Worm (Caenorhabditis elegans) whole organism, mixed stage, embryonic: ENCODE measurements around the gene flor-1.
A peak's percentile ranks its signal among the peaks of the same experiment; 100 is the strongest.

Experiments used
- M03D4.4 ChIP-seq: sonication (generic microtip); optimal IDR thresholded peaks from 2 replicates; lab custom pipeline; 2017; ENCODE audit warnings: mild to moderate bottlenecking, missing genetic modification characterization, missing compliant biosample characterization
- bed-3 ChIP-seq: fragments of 200-800 bp; sonication (Bioruptor generic); optimal IDR thresholded peaks from 3 replicates; lab custom pipeline; 2018; ENCODE audit warnings: mild to moderate bottlenecking, missing genetic modification characterization, moderate library complexity, missing compliant biosample characterization
- blmp-1 ChIP-seq: fragments of 150-350 bp; optimal IDR thresholded peaks from 2 replicates; lab custom pipeline; 2014; ENCODE audit warnings: missing biosample characterization, missing genetic modification characterization
- ceh-39 ChIP-seq: fragments of 150-350 bp; optimal IDR thresholded peaks from 2 replicates; lab custom pipeline; 2014; ENCODE audit warnings: missing biosample characterization, missing genetic modification characterization
- ceh-43 ChIP-seq: fragments of 200-800 bp; sonication (Bioruptor generic); optimal IDR thresholded peaks from 2 replicates; lab custom pipeline; 2018; ENCODE audit warnings: mild to moderate bottlenecking, missing genetic modification characterization, moderate library complexity, missing compliant biosample characterization
- ceh-83 ChIP-seq: fragments of 200-800 bp; sonication (Bioruptor generic); optimal IDR thresholded peaks from 2 replicates; lab custom pipeline; 2018; ENCODE audit warnings: mild to moderate bottlenecking, missing genetic modification characterization, missing compliant biosample characterization
- ces-1 ChIP-seq: fragments of 150-350 bp; optimal IDR thresholded peaks from 2 replicates; lab custom pipeline; 2014; ENCODE audit warnings: missing biosample characterization, missing genetic modification reagents, missing genetic modification characterization
- cnd-1 ChIP-seq: fragments of 200-800 bp; sonication (Bioruptor generic); optimal IDR thresholded peaks from 2 replicates; lab custom pipeline; 2018; ENCODE audit warnings: mild to moderate bottlenecking, missing genetic modification characterization, missing compliant biosample characterization
- drap-1 ChIP-seq: fragments of 200-800 bp; sonication (Bioruptor generic); optimal IDR thresholded peaks from 3 replicates; lab custom pipeline; 2018; ENCODE audit warnings: mild to moderate bottlenecking, missing genetic modification characterization, missing compliant biosample characterization
- elt-1 ChIP-seq: sonication (generic microtip); optimal IDR thresholded peaks from 2 replicates; lab custom pipeline; 2017; ENCODE audit warnings: missing genetic modification characterization, mild to moderate bottlenecking, missing compliant biosample characterization, antibody characterized with exemption, moderate library complexity, borderline replicate concordance; ENCODE audit not compliant: insufficient read depth
- elt-3 ChIP-seq: fragments of 150-350 bp; optimal IDR thresholded peaks from 2 replicates; lab custom pipeline; 2014; ENCODE audit warnings: missing biosample characterization, missing genetic modification characterization
- flh-1 ChIP-seq: fragments of 200-800 bp; sonication (Bioruptor generic); optimal IDR thresholded peaks from 2 replicates; lab custom pipeline; 2018; ENCODE audit warnings: mild to moderate bottlenecking, missing genetic modification characterization, moderate library complexity, missing compliant biosample characterization
- ham-2 ChIP-seq: fragments of 200-800 bp; sonication (Bioruptor generic); optimal IDR thresholded peaks from 2 replicates; lab custom pipeline; 2018; ENCODE audit warnings: mild to moderate bottlenecking, missing genetic modification characterization, missing compliant biosample characterization
- hlh-1 ChIP-seq: fragments of 150-350 bp; optimal IDR thresholded peaks from 2 replicates; lab custom pipeline; 2014; ENCODE audit warnings: missing biosample characterization, missing genetic modification reagents, missing genetic modification characterization
- lin-13 ChIP-seq: fragments of 150-350 bp; optimal IDR thresholded peaks from 2 replicates; lab custom pipeline; 2014; ENCODE audit warnings: missing biosample characterization, missing genetic modification characterization
- lin-32 ChIP-seq: fragments of 200-800 bp; sonication (Bioruptor generic); optimal IDR thresholded peaks from 2 replicates; lab custom pipeline; 2018; ENCODE audit warnings: mild to moderate bottlenecking, missing genetic modification characterization, missing compliant biosample characterization
- lsy-2 ChIP-seq: fragments of 150-350 bp; optimal IDR thresholded peaks from 2 replicates; lab custom pipeline; 2014; ENCODE audit warnings: missing biosample characterization, missing genetic modification characterization
- mab-5 ChIP-seq: fragments of 150-350 bp; optimal IDR thresholded peaks from 2 replicates; lab custom pipeline; 2014; ENCODE audit warnings: missing biosample characterization, missing genetic modification characterization
- mep-1 ChIP-seq: fragments of 150-350 bp; optimal IDR thresholded peaks from 2 replicates; lab custom pipeline; 2017; ENCODE audit warnings: missing biosample characterization, missing genetic modification reagents, missing genetic modification characterization, inconsistent platforms
- mls-2 ChIP-seq: sonication (generic microtip); optimal IDR thresholded peaks from 2 replicates; lab custom pipeline; 2016; ENCODE audit warnings: mild to moderate bottlenecking, missing genetic modification characterization, moderate library complexity, missing compliant biosample characterization
- nhr-12 ChIP-seq: fragments of 150-350 bp; optimal IDR thresholded peaks from 2 replicates; lab custom pipeline; 2014; ENCODE audit warnings: missing biosample characterization, missing genetic modification characterization
- nhr-2 ChIP-seq: fragments of 150-350 bp; optimal IDR thresholded peaks from 2 replicates; lab custom pipeline; 2014; ENCODE audit warnings: missing biosample characterization, missing genetic modification characterization
- nhr-237 ChIP-seq: fragments of 150-350 bp; optimal IDR thresholded peaks from 2 replicates; lab custom pipeline; 2014; ENCODE audit warnings: missing biosample characterization, missing genetic modification characterization
- nhr-28 ChIP-seq: fragments of 150-350 bp; optimal IDR thresholded peaks from 2 replicates; lab custom pipeline; 2014; ENCODE audit warnings: missing biosample characterization, missing genetic modification characterization
- nhr-76 ChIP-seq: sonication (generic microtip); optimal IDR thresholded peaks from 2 replicates; lab custom pipeline; 2017; ENCODE audit warnings: missing biosample characterization, missing genetic modification characterization
- pha-4 ChIP-seq: fragments of 150-350 bp; optimal IDR thresholded peaks from 2 replicates; lab custom pipeline; 2018; ENCODE audit warnings: missing biosample characterization, missing genetic modification reagents, missing genetic modification characterization
- sem-2 ChIP-seq: fragments of 200-800 bp; sonication (Bioruptor generic); optimal IDR thresholded peaks from 2 replicates; lab custom pipeline; 2018; ENCODE audit warnings: mild to moderate bottlenecking, missing genetic modification characterization, missing compliant biosample characterization
- snpc-4 ChIP-seq: fragments of 150-350 bp; optimal IDR thresholded peaks from 2 replicates; lab custom pipeline; 2014; ENCODE audit warnings: missing biosample characterization, missing genetic modification characterization
- sptf-1 ChIP-seq: sonication (generic microtip); optimal IDR thresholded peaks from 2 replicates; lab custom pipeline; 2017; ENCODE audit warnings: mild to moderate bottlenecking, missing genetic modification characterization, moderate library complexity, missing compliant biosample characterization
- tbx-8 ChIP-seq: fragments of 200-800 bp; sonication (Bioruptor generic); optimal IDR thresholded peaks from 2 replicates; lab custom pipeline; 2018; ENCODE audit warnings: mild to moderate bottlenecking, missing genetic modification characterization, moderate library complexity, missing compliant biosample characterization
- unc-120 ChIP-seq: sonication (generic microtip); optimal IDR thresholded peaks from 2 replicates; lab custom pipeline; 2017; ENCODE audit warnings: missing genetic modification characterization, missing compliant biosample characterization; ENCODE audit not compliant: poor library complexity, severe bottlenecking
- unc-39 ChIP-seq: fragments of 150-350 bp; optimal IDR thresholded peaks from 2 replicates; lab custom pipeline; 2014; ENCODE audit warnings: missing biosample characterization, missing genetic modification characterization
- unc-62 ChIP-seq: fragments of 150-350 bp; optimal IDR thresholded peaks from 2 replicates; lab custom pipeline; 2014; ENCODE audit warnings: missing biosample characterization, missing genetic modification reagents, missing genetic modification characterization
- zip-8 ChIP-seq: fragments of 150-350 bp; optimal IDR thresholded peaks from 2 replicates; lab custom pipeline; 2014; ENCODE audit warnings: missing biosample characterization, missing genetic modification characterization
- ztf-11 ChIP-seq: fragments of 150-350 bp; optimal IDR thresholded peaks from 2 replicates; lab custom pipeline; 2014; ENCODE audit warnings: missing biosample characterization, missing genetic modification characterization

Gene flor-1

ce11 chrV:15087207-15087706, 32.2 kb downstream of the flor-1 start, which contains the start of the genes C01G10.15 and C01G10.6:
TSS of gene C01G10.15 (minus strand) at chrV:15087307.
TSS of gene C01G10.6 (plus strand) at chrV:15087656.
- TF ChIP-seq lin-13 (no peak), ceh-83 (GFP tag; lab: Kevin White, UChicago) (no peak), hlh-1 (no peak), mab-5 (no peak), nhr-237 (tag; lab: Kevin White, UChicago) (no peak), zip-8 (tag; lab: Kevin White, UChicago) (no peak), unc-120 (tag; lab: Kevin White, UChicago) (no peak), sem-2 (no peak), ces-1 (GFP tag; lab: Kevin White, UChicago) (no peak), flh-1 (GFP tag; lab: Kevin White, UChicago) (no peak), sptf-1 (tag; lab: Kevin White, UChicago) (no peak), elt-1 (no peak), ham-2 (GFP tag; lab: Kevin White, UChicago) (no peak), drap-1 (GFP tag; lab: Kevin White, UChicago) (no peak), mls-2 (tag; lab: Kevin White, UChicago) (no peak)

DNA sequence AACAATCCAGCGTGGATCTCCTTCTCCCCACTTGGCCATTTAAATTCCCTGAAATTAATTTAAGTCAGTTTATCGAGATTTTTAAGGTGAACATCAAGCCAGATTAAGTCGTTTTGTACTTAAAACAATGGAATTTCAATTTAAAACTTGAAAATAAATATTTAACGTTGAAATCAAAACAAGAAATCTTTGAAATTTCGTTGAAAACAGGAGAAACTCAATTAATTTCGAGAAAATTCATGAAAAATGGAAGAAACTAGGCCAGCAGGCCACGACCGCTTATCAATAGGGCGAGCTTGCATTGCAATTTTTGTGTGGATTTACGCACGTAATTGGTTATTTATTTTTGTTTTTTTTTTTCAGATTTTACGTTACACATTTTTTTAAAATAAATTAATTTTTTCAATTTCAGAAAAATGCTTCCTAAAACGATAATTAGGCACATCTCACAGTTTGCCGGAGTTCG, 34.0 kb downstream of the flor-1 start, which contains the start of the genes ahsa-1 and C01G10.7:
ahsa-1 (minus strand) TSS at position 51 of the 466 bp plus-strand sequence.
C01G10.7 (plus strand) TSS at position 413 of the 466 bp plus-strand sequence.
- TF ChIP-seq pha-4 (tag; lab: Kevin White, UChicago) (peak; percentile 46), hlh-1 (peak; percentile 2), nhr-12 (tag; lab: Kevin White, UChicago) (no peak), zip-8 (tag; lab: Kevin White, UChicago) (no peak), elt-1 (no peak), lin-13 (peak; percentile 44), nhr-2 (tag; lab: Kevin White, UChicago) (no peak), tbx-8 (GFP tag; lab: Kevin White, UChicago) (no peak), unc-62 (GFP tag; lab: Kevin White, UChicago) (no peak), sem-2 (no peak), nhr-237 (tag; lab: Kevin White, UChicago) (peak; percentile 90), ceh-83 (GFP tag; lab: Kevin White, UChicago) (no peak), cnd-1 (tag; lab: Kevin White, UChicago) (no peak), nhr-76 (tag; lab: Kevin White, UChicago) (no peak), unc-120 (tag; lab: Kevin White, UChicago) (no peak), lsy-2 (tag; lab: Kevin White, UChicago) (peak; percentile 73), drap-1 (GFP tag; lab: Kevin White, UChicago) (peak; percentile 70), nhr-28 (tag; lab: Kevin White, UChicago) (no peak), bed-3 (GFP tag; lab: Kevin White, UChicago) (no peak), snpc-4 (tag; lab: Kevin White, UChicago) (no peak), sptf-1 (tag; lab: Kevin White, UChicago) (peak; percentile 70), ham-2 (GFP tag; lab: Kevin White, UChicago) (no peak), M03D4.4 (peak; percentile 44), ces-1 (GFP tag; lab: Kevin White, UChicago) (peak; percentile 97), elt-3 (no peak), lin-32 (GFP tag; lab: Kevin White, UChicago) (peak; percentile 56), ztf-11 (tag; lab: Kevin White, UChicago) (no peak), mep-1 (tag; lab: Kevin White, UChicago) (peak; percentile 87), unc-39 (tag; lab: Kevin White, UChicago) (no peak), mab-5 (peak; percentile 61), flh-1 (GFP tag; lab: Kevin White, UChicago) (no peak), ceh-39 (tag; lab: Kevin White, UChicago) (peak; percentile 73), ceh-43 (peak; percentile 70), blmp-1 (tag; lab: Kevin White, UChicago) (no peak), mls-2 (tag; lab: Kevin White, UChicago) (peak; percentile 39)
- TF ChIP-seq, all 35 proteins: peak for 15

DNA sequence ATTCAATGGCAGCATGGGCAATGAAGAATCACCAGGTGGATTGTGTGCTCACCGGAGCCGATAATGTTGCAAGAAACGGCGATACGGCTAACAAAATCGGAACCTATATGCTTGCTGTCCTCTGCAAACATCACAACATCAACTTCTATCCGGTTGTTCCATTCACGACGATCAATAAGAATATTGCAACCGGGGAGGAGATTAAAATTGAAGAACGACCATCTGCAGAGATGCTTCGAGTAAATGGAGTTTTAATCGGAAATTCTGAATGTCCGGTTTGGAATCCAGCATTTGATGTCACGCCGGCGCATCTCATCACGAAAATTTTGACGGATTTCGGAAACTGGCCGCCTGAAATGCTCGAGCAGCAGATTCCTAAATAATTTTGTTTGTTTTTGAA, 35.8 kb downstream of the flor-1 start:
- TF ChIP-seq zip-8 (tag; lab: Kevin White, UChicago), result no peak
- no peak for TF ChIP-seq M03D4.4
- TF ChIP-seq nhr-28 (tag; lab: Kevin White, UChicago), result no peak
- no peak for TF ChIP-seq pha-4 (tag; lab: Kevin White, UChicago)
- TF ChIP-seq tbx-8 (GFP tag; lab: Kevin White, UChicago), result no peak
- no peak for TF ChIP-seq sem-2
- TF ChIP-seq mls-2 (tag; lab: Kevin White, UChicago), result no peak
- TF ChIP-seq nhr-237 (tag; lab: Kevin White, UChicago), result no peak
- no peak for TF ChIP-seq elt-3
- TF ChIP-seq unc-62 (GFP tag; lab: Kevin White, UChicago), result no peak
- no peak for TF ChIP-seq unc-120 (tag; lab: Kevin White, UChicago)
- no peak for TF ChIP-seq ceh-83 (GFP tag; lab: Kevin White, UChicago)
- TF ChIP-seq hlh-1, result no peak
- TF ChIP-seq ham-2 (GFP tag; lab: Kevin White, UChicago), result no peak
